Worm (Caenorhabditis elegans) whole organism, young adult: ENCODE data around the gene Y39B6A.33.

Source experiments
- B0019.2 ChIP-seq: fragments of 200-800 bp; sonication (Bioruptor generic); conservative IDR thresholded peaks from 2 replicates; pipeline ENCODE4 v1.3.6; 2022; ENCODE audit warnings: missing genetic modification reagents, missing genetic modification characterization, missing compliant biosample characterization
- B0035.1 ChIP-seq: sonication (generic microtip); optimal IDR thresholded peaks from 2 replicates; lab custom pipeline; 2016; ENCODE audit warnings: missing genetic modification characterization, mild to moderate bottlenecking, missing compliant biosample characterization, missing genotype, missing genetic modification reagents
- B0336.3 ChIP-seq: fragments of 200-800 bp; sonication (Bioruptor generic); IDR thresholded peaks from 2 replicates; pipeline ENCODE4 v1.3.6; 2022; ENCODE audit warnings: missing genetic modification characterization, missing compliant biosample characterization
- D2030.7 ChIP-seq: fragments of 200-800 bp; sonication (Bioruptor generic); IDR thresholded peaks from 2 replicates; pipeline ENCODE4 v1.3.6; 2022; ENCODE audit warnings: missing genetic modification reagents, missing genetic modification characterization, missing compliant biosample characterization
- F49E8.2 ChIP-seq: sonication (generic microtip); optimal IDR thresholded peaks from 3 replicates; lab custom pipeline; 2017; ENCODE audit warnings: missing genetic modification characterization, mild to moderate bottlenecking, missing compliant biosample characterization, antibody characterized with exemption, moderate library complexity; ENCODE audit not compliant: insufficient read depth
- K11D2.4 ChIP-seq: fragments of 200-800 bp; sonication (Bioruptor generic); IDR thresholded peaks from 2 replicates; pipeline ENCODE4 v1.3.6; 2022; ENCODE audit warnings: missing genetic modification reagents, missing genetic modification characterization, missing compliant biosample characterization
- T07F8.4 ChIP-seq: sonication (generic microtip); optimal IDR thresholded peaks from 2 replicates; lab custom pipeline; 2016; ENCODE audit warnings: mild to moderate bottlenecking, missing genetic modification characterization, moderate library complexity, missing compliant biosample characterization
- T26A5.8 ChIP-seq: sonication (generic microtip); optimal IDR thresholded peaks from 2 replicates; lab custom pipeline; 2016; ENCODE audit warnings: missing genetic modification characterization, missing compliant biosample characterization
- aptf-3 ChIP-seq: fragments of 200-800 bp; sonication (Bioruptor generic); IDR thresholded peaks from 2 replicates; pipeline ENCODE4 v1.3.6; 2022; ENCODE audit warnings: missing genetic modification characterization, missing compliant biosample characterization
- attf-3 ChIP-seq: fragments of 200-800 bp; sonication (Bioruptor generic); conservative IDR thresholded peaks from 2 replicates; pipeline ENCODE4 v1.3.6; 2022; ENCODE audit warnings: missing genetic modification reagents, missing genetic modification characterization, missing compliant biosample characterization
- bed-1 ChIP-seq: fragments of 200-800 bp; sonication (Bioruptor generic); IDR thresholded peaks from 2 replicates; pipeline ENCODE4 v1.3.6; 2022; ENCODE audit warnings: missing genetic modification reagents, missing genetic modification characterization, missing compliant biosample characterization
- cebp-2 ChIP-seq: fragments of 200-800 bp; sonication (Bioruptor generic); IDR thresholded peaks from 2 replicates; pipeline ENCODE4 v1.3.6; 2022; ENCODE audit warnings: missing genetic modification characterization, missing compliant biosample characterization
- ceh-27 ChIP-seq: fragments of 200-800 bp; sonication (Bioruptor generic); optimal IDR thresholded peaks from 2 replicates; lab custom pipeline; 2018; ENCODE audit warnings: mild to moderate bottlenecking, missing genetic modification characterization, moderate library complexity, missing compliant biosample characterization
- ceh-79 ChIP-seq: sonication (generic microtip); optimal IDR thresholded peaks from 2 replicates; lab custom pipeline; 2017; ENCODE audit warnings: mild to moderate bottlenecking, missing genetic modification characterization, missing compliant biosample characterization
- ceh-91 ChIP-seq: fragments of 200-800 bp; sonication (Bioruptor generic); IDR thresholded peaks from 2 replicates; pipeline ENCODE4 v1.3.6; 2022; ENCODE audit warnings: missing genetic modification reagents, missing genetic modification characterization, missing compliant biosample characterization
- dox-1 ChIP-seq: fragments of 200-800 bp; sonication (Bioruptor generic); IDR thresholded peaks from 2 replicates; pipeline ENCODE4 v1.3.6; 2022; ENCODE audit warnings: missing genetic modification reagents, missing genetic modification characterization, missing compliant biosample characterization
- dpl-1 ChIP-seq: fragments of 150-350 bp; optimal IDR thresholded peaks from 2 replicates; lab custom pipeline; 2014; ENCODE audit warnings: missing biosample characterization, missing genetic modification reagents, missing genetic modification characterization
- efl-1 ChIP-seq: fragments of 150-350 bp; optimal IDR thresholded peaks from 2 replicates; lab custom pipeline; 2014; ENCODE audit warnings: missing biosample characterization, missing genetic modification reagents, missing genetic modification characterization
- egl-44 ChIP-seq: fragments of 200-800 bp; sonication (Bioruptor generic); IDR thresholded peaks from 2 replicates; pipeline ENCODE4 v1.3.6; 2022; ENCODE audit warnings: missing genetic modification reagents, missing genetic modification characterization, missing compliant biosample characterization
- egrh-3 ChIP-seq: fragments of 200-800 bp; sonication (Bioruptor generic); IDR thresholded peaks from 2 replicates; pipeline ENCODE4 v1.3.6; 2022; ENCODE audit warnings: missing genetic modification reagents, missing genetic modification characterization, missing compliant biosample characterization
- fkh-3 ChIP-seq: sonication (generic microtip); optimal IDR thresholded peaks from 2 replicates; lab custom pipeline; 2016; ENCODE audit warnings: mild to moderate bottlenecking, missing genetic modification characterization, missing compliant biosample characterization
- gei-17 ChIP-seq: fragments of 200-800 bp; sonication (Bioruptor generic); optimal IDR thresholded peaks from 2 replicates; lab custom pipeline; 2018; ENCODE audit warnings: mild to moderate bottlenecking, missing genetic modification characterization, missing compliant biosample characterization
- hlh-26 ChIP-seq: fragments of 200-800 bp; sonication (Bioruptor generic); conservative IDR thresholded peaks from 2 replicates; pipeline ENCODE4 v1.3.6; 2022; ENCODE audit warnings: missing genetic modification reagents, missing genetic modification characterization, missing compliant biosample characterization
- lin-40 ChIP-seq: sonication (generic microtip); optimal IDR thresholded peaks from 2 replicates; lab custom pipeline; 2016; ENCODE audit warnings: missing genetic modification characterization, mild to moderate bottlenecking, missing compliant biosample characterization, missing genotype, missing genetic modification reagents
- madf-6 ChIP-seq: fragments of 200-800 bp; sonication (Bioruptor generic); IDR thresholded peaks from 2 replicates; pipeline ENCODE4 v1.3.6; 2022; ENCODE audit warnings: missing genetic modification reagents, missing genetic modification characterization, missing compliant biosample characterization
- madf-8 ChIP-seq: fragments of 200-800 bp; sonication (Bioruptor generic); conservative IDR thresholded peaks from 2 replicates; pipeline ENCODE4 v1.3.6; 2022; ENCODE audit warnings: missing genetic modification reagents, missing genetic modification characterization, missing compliant biosample characterization
- mcd-1 ChIP-seq: fragments of 200-800 bp; sonication (Bioruptor generic); IDR thresholded peaks from 2 replicates; pipeline ENCODE4 v1.3.6; 2022; ENCODE audit warnings: missing genetic modification reagents, missing genetic modification characterization, missing compliant biosample characterization
- mel-28 ChIP-seq: sonication (generic microtip); optimal IDR thresholded peaks from 2 replicates; lab custom pipeline; 2016; ENCODE audit warnings: borderline replicate concordance, mild to moderate bottlenecking, missing genetic modification characterization, missing compliant biosample characterization
- mes-4 ChIP-seq: sonication (generic microtip); optimal IDR thresholded peaks from 2 replicates; lab custom pipeline; 2016; ENCODE audit warnings: missing genotype, missing genetic modification characterization, missing compliant biosample characterization
- nfya-2 ChIP-seq: fragments of 200-800 bp; sonication (Bioruptor generic); IDR thresholded peaks from 2 replicates; pipeline ENCODE4 v1.3.6; 2022; ENCODE audit warnings: missing genetic modification reagents, missing genetic modification characterization, missing compliant biosample characterization
- nhr-120 ChIP-seq: fragments of 200-800 bp; sonication (Bioruptor generic); IDR thresholded peaks from 2 replicates; pipeline ENCODE4 v1.3.6; 2022; ENCODE audit warnings: missing genetic modification characterization, missing compliant biosample characterization
- nhr-179 ChIP-seq: sonication (generic microtip); optimal IDR thresholded peaks from 2 replicates; lab custom pipeline; 2016; ENCODE audit warnings: mild to moderate bottlenecking, missing genetic modification characterization, missing compliant biosample characterization
- nhr-90 ChIP-seq: sonication (generic microtip); optimal IDR thresholded peaks from 2 replicates; lab custom pipeline; 2016; ENCODE audit warnings: missing genotype, mild to moderate bottlenecking, missing genetic modification characterization, missing compliant biosample characterization
- pbrm-1 ChIP-seq: fragments of 200-800 bp; sonication (Bioruptor generic); IDR thresholded peaks from 2 replicates; pipeline ENCODE4 v1.3.6; 2022; ENCODE audit warnings: missing genetic modification reagents, missing genetic modification characterization, missing compliant biosample characterization
- pha-4 ChIP-seq: fragments of 150-350 bp; sonication (generic microtip); optimal IDR thresholded peaks from 2 replicates; lab custom pipeline; 2014; ENCODE audit warnings: missing biosample characterization, missing genetic modification reagents, missing genetic modification characterization
- rec-8 ChIP-seq, 2 experiments: sonication (generic microtip); optimal IDR thresholded peaks; 2 replicates each; lab custom pipeline; 2016; ENCODE audit warnings: mild to moderate bottlenecking in 2 of 2, missing genetic modification characterization in 2 of 2, missing genetic modification reagents in 2 of 2, missing genotype in 2 of 2, missing biosample characterization in 1 of 2, missing compliant biosample characterization in 1 of 2, moderate library complexity in 1 of 2
- sea-2 ChIP-seq: fragments of 200-800 bp; sonication (Bioruptor generic); IDR thresholded peaks from 2 replicates; pipeline ENCODE4 v1.3.6; 2022; ENCODE audit warnings: missing genetic modification characterization, missing compliant biosample characterization
- snpc-1.3 ChIP-seq: sonication (generic microtip); optimal IDR thresholded peaks from 2 replicates; lab custom pipeline; 2017; ENCODE audit warnings: missing genetic modification characterization, mild to moderate bottlenecking, missing compliant biosample characterization, antibody characterized with exemption, moderate library complexity, missing genotype, missing genetic modification reagents; ENCODE audit not compliant: insufficient read depth
- snpc-3.4 ChIP-seq: sonication (generic microtip); optimal IDR thresholded peaks from 2 replicates; lab custom pipeline; 2017; ENCODE audit warnings: missing genetic modification characterization, mild to moderate bottlenecking, missing compliant biosample characterization, antibody characterized with exemption, moderate library complexity, missing genotype, missing genetic modification reagents
- sptf-2 ChIP-seq: fragments of 200-800 bp; sonication (Bioruptor generic); optimal IDR thresholded peaks from 2 replicates; lab custom pipeline; 2018; ENCODE audit warnings: mild to moderate bottlenecking, missing genetic modification characterization, missing compliant biosample characterization
- tbx-9 ChIP-seq: sonication (generic microtip); optimal IDR thresholded peaks from 2 replicates; lab custom pipeline; 2016; ENCODE audit warnings: borderline replicate concordance, missing genetic modification characterization, inconsistent platforms, missing compliant biosample characterization
- ztf-22 ChIP-seq: fragments of 200-800 bp; sonication (Bioruptor generic); optimal IDR thresholded peaks from 2 replicates; lab custom pipeline; 2018; ENCODE audit warnings: mild to moderate bottlenecking, missing genetic modification characterization, moderate library complexity, missing compliant biosample characterization
- ztf-25 ChIP-seq: fragments of 200-800 bp; sonication (Bioruptor generic); IDR thresholded peaks from 2 replicates; pipeline ENCODE4 v1.3.6; 2022; ENCODE audit warnings: missing genetic modification reagents, missing genetic modification characterization, missing compliant biosample characterization
- ztf-26 ChIP-seq: sonication (generic microtip); optimal IDR thresholded peaks from 2 replicates; lab custom pipeline; 2017; ENCODE audit warnings: missing genetic modification characterization, missing compliant biosample characterization
- ztf-28 ChIP-seq: fragments of 200-800 bp; sonication (Bioruptor generic); IDR thresholded peaks from 2 replicates; pipeline ENCODE4 v1.3.6; 2022; ENCODE audit warnings: missing genetic modification reagents, missing genetic modification characterization, missing compliant biosample characterization
- ztf-3 ChIP-seq: fragments of 200-800 bp; sonication (Bioruptor generic); optimal IDR thresholded peaks from 2 replicates; lab custom pipeline; 2018; ENCODE audit warnings: mild to moderate bottlenecking, missing genetic modification characterization, missing compliant biosample characterization

The Y39B6A.33 gene

DNA sequence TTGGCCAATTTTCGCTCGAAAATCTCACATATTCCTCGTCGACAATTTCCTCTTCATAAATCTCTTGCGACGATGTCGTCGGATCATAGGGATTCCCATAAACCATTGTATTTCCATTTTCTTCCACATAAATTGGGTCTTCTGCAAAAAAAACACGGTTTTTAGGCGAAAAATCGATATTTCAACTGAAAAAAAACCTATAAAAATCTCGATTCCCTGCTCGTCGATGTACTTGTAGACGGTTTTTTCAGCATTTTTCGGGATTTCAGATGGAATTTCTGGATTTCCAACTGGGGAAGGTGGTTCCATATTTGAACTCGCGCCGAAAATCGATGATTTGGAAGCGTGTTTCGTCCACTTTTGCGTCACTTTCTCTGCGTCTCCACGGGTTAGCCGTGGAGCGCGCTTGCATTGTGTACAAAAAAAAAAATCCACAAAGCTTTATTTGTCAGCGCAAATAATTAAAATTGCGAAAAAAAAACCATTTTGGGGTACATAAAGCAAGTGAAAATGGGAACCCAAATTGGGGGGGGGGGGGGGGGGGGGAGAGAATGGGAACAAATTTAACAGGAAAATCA, 34.2 kb upstream of the Y39B6A.33 start, which contains the start of gene Y39B6A.43 (continued):
- TF ChIP-seq ceh-27 (GFP tag; lab: Kevin White, UChicago) (peak; percentile 97), B0019.2 (GFP tag; lab: Robert Waterston, UW) (peak; percentile 91), ztf-22 (GFP tag; lab: Kevin White, UChicago) (peak; percentile 84), ztf-3 (GFP tag; lab: Kevin White, UChicago) (peak; percentile 87), ceh-79 (tag; lab: Kevin White, UChicago) (peak; percentile 5), mcd-1 (peak; percentile 100), sea-2 (peak; percentile 82; the same call in 1 of the 2 replicates), B0035.1 (tag; lab: Kevin White, UChicago) (peak; percentile 64), efl-1 (GFP tag; lab: Kevin White, UChicago) (peak; percentile 94), fkh-3 (tag; lab: Kevin White, UChicago) (no peak), lin-40 (tag; lab: Kevin White, UChicago) (peak; percentile 96), nfya-2 (0 out of 2 replicates have a peak, but pooled peaks have one; percentile 51), ceh-91 (GFP tag; lab: Robert Waterston, UW) (peak; percentile 94), gei-17 (GFP tag; lab: Kevin White, UChicago) (peak; percentile 81), egl-44 (GFP tag; lab: Robert Waterston, UW) (peak; percentile 72; the same call in 1 of the 2 replicates), aptf-3 (GFP tag; lab: Robert Waterston, UW) (peak; percentile 90), cebp-2 (GFP tag; lab: Robert Waterston, UW) (peak; percentile 90; the same call in 1 of the 2 replicates), K11D2.4 (GFP tag; lab: Robert Waterston, UW) (peak; percentile 99), ztf-26 (tag; lab: Kevin White, UChicago) (peak; percentile 97), pbrm-1 (peak; percentile 99), egrh-3 (GFP tag; lab: Robert Waterston, UW) (peak; percentile 63), mes-4 (no peak), T26A5.8 (no peak), tbx-9 (tag; lab: Kevin White, UChicago) (no peak), pha-4 (tag; lab: Kevin White, UChicago) (peak; percentile 100), nhr-120 (GFP tag; lab: Robert Waterston, UW) (peak; percentile 91; the same call in 1 of the 2 replicates), F49E8.2 (tag; lab: Kevin White, UChicago) (peak; percentile 97), bed-1 (GFP tag; lab: Robert Waterston, UW) (0 out of 2 replicates have a peak, but pooled peaks have one; percentile 78), B0336.3 (GFP tag; lab: Robert Waterston, UW) (peak; percentile 97), hlh-26 (GFP tag; lab: Robert Waterston, UW) (no peak), dpl-1 (GFP tag; lab: Kevin White, UChicago) (peak; percentile 97), snpc-3.4 (tag; lab: Kevin White, UChicago) (peak; percentile 94), madf-8 (GFP tag; lab: Robert Waterston, UW) (peak; percentile 88)
- TF ChIP-seq, all 124 proteins: peak for 107

DNA sequence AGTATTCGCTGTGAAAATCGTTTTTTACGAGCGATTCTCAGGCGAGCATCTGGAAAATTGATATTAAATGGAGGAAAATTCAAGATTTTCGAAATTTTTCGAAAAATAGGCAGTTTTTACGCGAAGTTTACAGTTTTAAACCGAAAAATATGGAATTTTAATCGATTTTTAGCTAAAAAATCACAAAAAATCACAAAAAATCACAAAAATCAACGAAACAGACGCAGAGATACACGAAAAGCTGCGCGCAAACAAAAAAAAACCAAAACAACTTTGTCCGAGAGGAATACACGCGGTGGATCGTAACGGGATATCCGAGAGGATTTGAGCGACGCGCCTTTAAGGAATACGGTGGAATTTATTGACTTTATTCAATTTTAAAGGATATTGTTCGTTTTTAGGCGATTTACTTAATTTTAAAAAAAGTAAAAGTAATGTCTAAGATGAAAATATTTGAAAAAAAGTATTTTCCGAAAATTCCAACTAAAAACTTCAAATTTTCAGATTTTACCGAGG, 32.1 kb upstream of the Y39B6A.33 start, which contains the start of gene Y39B6A.42:
Y39B6A.42 (minus strand) TSS at position 51 of the 516 bp plus-strand sequence.
- no peak for TF ChIP-seq nhr-90 (tag; lab: Kevin White, UChicago)
- peak; percentile 34 for TF ChIP-seq efl-1 (GFP tag; lab: Kevin White, UChicago)
- TF ChIP-seq snpc-3.4 (tag; lab: Kevin White, UChicago), result peak; percentile 60
- TF ChIP-seq madf-6 (GFP tag; lab: Robert Waterston, UW), result peak; percentile 87
- TF ChIP-seq rec-8 (tag; optimal IDR thresholded peaks at IDR 0.05; lab: Kevin White, UChicago), result no peak
- TF ChIP-seq mcd-1, result no peak
- TF ChIP-seq nhr-179 (tag; lab: Kevin White, UChicago), result no peak
- TF ChIP-seq ztf-25 (GFP tag; lab: Robert Waterston, UW), result no peak
- TF ChIP-seq ztf-28, result no peak
- no peak for TF ChIP-seq snpc-1.3
- TF ChIP-seq sptf-2, result no peak
- TF ChIP-seq ceh-91 (GFP tag; lab: Robert Waterston, UW), result peak; percentile 34; the same call in 1 of the 2 replicates
- 0 out of 2 replicates have a peak, but pooled peaks have one; percentile 30 for TF ChIP-seq D2030.7 (GFP tag; lab: Robert Waterston, UW)
- no peak for TF ChIP-seq T07F8.4 (tag; lab: Kevin White, UChicago)
- no peak for TF ChIP-seq attf-3
- no peak for TF ChIP-seq mel-28 (tag; lab: Kevin White, UChicago)
- no peak for TF ChIP-seq dox-1 (GFP tag; lab: Robert Waterston, UW)
- TF ChIP-seq madf-8 (GFP tag; lab: Robert Waterston, UW), result peak; percentile 53
- TF ChIP-seq K11D2.4 (GFP tag; lab: Robert Waterston, UW), result no peak
